Fruit fly (Drosophila melanogaster) S2 (cell line): ENCODE results near the gene pn.

Experiments used
- CG8478 ChIP-seq: fragments of >200 bp; optimal IDR thresholded peaks from 2 replicates; lab custom pipeline; 2018
- CTCF ChIP-seq, 2 experiments: fragments of >200 bp; optimal IDR thresholded peaks; 2 replicates each; lab custom pipeline; 2018

DNA sequence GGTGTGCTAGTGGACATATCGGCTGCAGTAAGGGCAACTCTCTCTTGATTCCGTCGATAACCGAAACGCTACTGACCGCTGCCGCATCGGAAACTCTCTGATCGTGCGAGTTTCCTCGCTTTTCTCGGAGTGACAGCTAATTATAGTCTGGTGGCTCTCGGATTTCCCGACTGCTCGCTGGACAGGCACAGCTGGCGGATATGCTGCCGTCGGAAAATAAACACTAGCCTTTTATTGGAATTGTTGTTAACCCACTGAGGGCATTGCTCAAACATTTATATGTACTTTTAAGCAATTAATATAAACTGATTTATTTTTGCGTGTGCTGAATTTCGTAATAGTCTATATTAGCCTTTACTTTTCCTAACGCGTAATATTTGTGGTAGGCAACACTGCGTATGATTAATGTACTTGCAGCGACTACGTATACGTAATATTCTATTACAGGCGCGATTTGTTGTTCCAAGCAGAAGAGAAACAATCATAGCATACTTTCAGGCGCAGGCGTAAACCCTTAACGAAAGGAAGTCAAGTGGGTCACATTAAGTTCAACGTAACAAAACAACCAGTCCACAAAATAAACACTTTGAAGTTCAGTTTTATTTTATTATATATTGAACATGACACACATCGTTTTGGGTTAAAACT lies 32.9 kb downstream of the pn start, which contains the start of gene SmydA-8:
- no peak for TF ChIP-seq CTCF (optimal IDR thresholded peaks at IDR 0.05; lab: Kevin White, UChicago)
- no peak for TF ChIP-seq CG8478 (lab: Kevin White, UChicago)
